Fruit fly (Drosophila melanogaster) whole organism, embryonic: ENCODE data around the gene CG11891.

Experiments
- CG1024 ChIP-seq: fragments of 200-800 bp; sonication (Bioruptor generic); IDR thresholded peaks from 2 replicates; pipeline ENCODE4 v1.3.6; 2022; ENCODE audit warnings: missing biosample characterization, missing genetic modification characterization
- CG10565 ChIP-seq: fragments of 200-800 bp; sonication (Bioruptor generic); optimal IDR thresholded peaks from 3 replicates; lab custom pipeline; 2016; ENCODE audit warnings: missing biosample characterization, mild to moderate bottlenecking, missing genetic modification characterization
- CG10979 ChIP-seq: fragments of 200-800 bp; sonication (Bioruptor generic); optimal IDR thresholded peaks from 2 replicates; lab custom pipeline; 2018; ENCODE audit warnings: missing biosample characterization, mild to moderate bottlenecking, missing genetic modification characterization, moderate library complexity
- CG11456 ChIP-seq: fragments of 200-800 bp; sonication (Bioruptor generic); IDR thresholded peaks from 3 replicates; pipeline ENCODE4 v1.3.6; 2022; ENCODE audit warnings: missing biosample characterization, missing genetic modification characterization
- CG13424 ChIP-seq: fragments of 200-800 bp; sonication (Bioruptor generic); optimal IDR thresholded peaks from 2 replicates; lab custom pipeline; 2019; ENCODE audit warnings: missing biosample characterization, mild to moderate bottlenecking, missing genetic modification characterization, moderate library complexity
- CG15011 ChIP-seq: fragments of 200-800 bp; sonication (Bioruptor generic); optimal IDR thresholded peaks from 3 replicates; lab custom pipeline; 2018; ENCODE audit warnings: missing biosample characterization, mild to moderate bottlenecking, missing genetic modification characterization
- CG17186 ChIP-seq: fragments of 200-800 bp; sonication (Bioruptor generic); optimal IDR thresholded peaks from 3 replicates; lab custom pipeline; 2017; ENCODE audit warnings: missing biosample characterization, missing genetic modification reagents, missing genetic modification characterization
- CG17385 ChIP-seq: fragments of 200-800 bp; sonication (Bioruptor generic); optimal IDR thresholded peaks from 3 replicates; lab custom pipeline; 2018; ENCODE audit warnings: missing biosample characterization, mild to moderate bottlenecking, missing genetic modification characterization
- CG17912 ChIP-seq: fragments of 200-800 bp; sonication (Bioruptor generic); optimal IDR thresholded peaks from 2 replicates; lab custom pipeline; 2018; ENCODE audit warnings: missing biosample characterization, mild to moderate bottlenecking, missing genetic modification characterization
- CG2712 ChIP-seq: fragments of 200-800 bp; optimal IDR thresholded peaks from 3 replicates; lab custom pipeline; 2019; ENCODE audit warnings: missing biosample characterization, mild to moderate bottlenecking, missing genetic modification characterization, moderate library complexity
- CG3065 ChIP-seq: fragments of 200-800 bp; sonication (Bioruptor generic); optimal IDR thresholded peaks from 2 replicates; lab custom pipeline; 2016; ENCODE audit warnings: missing biosample characterization, missing genetic modification characterization
- CG31441 ChIP-seq: fragments of 200-800 bp; sonication (Bioruptor generic); IDR thresholded peaks from 2 replicates; pipeline ENCODE4 v1.3.6; 2022; ENCODE audit warnings: missing biosample characterization, missing genetic modification characterization
- CG32767 ChIP-seq: fragments of 200-800 bp; sonication (Bioruptor generic); IDR thresholded peaks from 2 replicates; pipeline ENCODE4 v1.3.6; 2022; ENCODE audit warnings: missing biosample characterization, missing genetic modification characterization
- CG33557 ChIP-seq: fragments of 200-800 bp; sonication (Bioruptor generic); optimal IDR thresholded peaks from 2 replicates; lab custom pipeline; 2019; ENCODE audit warnings: missing biosample characterization, mild to moderate bottlenecking, missing genetic modification characterization, moderate library complexity
- CG34376 ChIP-seq: fragments of 200-800 bp; sonication (Bioruptor generic); optimal IDR thresholded peaks from 2 replicates; lab custom pipeline; 2018; ENCODE audit warnings: missing biosample characterization, mild to moderate bottlenecking, missing genetic modification characterization
- CG3995 ChIP-seq: fragments of 200-800 bp; sonication (Bioruptor generic); optimal IDR thresholded peaks from 3 replicates; lab custom pipeline; 2016; ENCODE audit warnings: missing biosample characterization, missing genetic modification characterization
- CG42726 ChIP-seq: fragments of 200-800 bp; sonication (Bioruptor generic); IDR thresholded peaks from 2 replicates; pipeline ENCODE4 v1.3.6; 2022; ENCODE audit warnings: missing biosample characterization, missing genetic modification characterization; ENCODE audit not compliant: partially characterized antibody
- CG5180 ChIP-seq: fragments of 200-800 bp; sonication (Bioruptor generic); optimal IDR thresholded peaks from 3 replicates; lab custom pipeline; 2017; ENCODE audit warnings: missing biosample characterization, missing genetic modification characterization, mild to moderate bottlenecking, moderate library complexity, missing genetic modification reagents
- CG6791 ChIP-seq: fragments of 200-800 bp; sonication (Bioruptor generic); IDR thresholded peaks from 3 replicates; pipeline ENCODE4 v1.3.6; 2022; ENCODE audit warnings: missing biosample characterization, missing genetic modification characterization; ENCODE audit not compliant: partially characterized antibody
- CG7372 ChIP-seq: fragments of 200-800 bp; sonication (Bioruptor generic); IDR thresholded peaks from 2 replicates; pipeline ENCODE4 v1.3.6; 2022; ENCODE audit warnings: missing biosample characterization, missing genetic modification characterization
- CG7745 ChIP-seq: fragments of 200-800 bp; sonication (Bioruptor generic); optimal IDR thresholded peaks from 2 replicates; lab custom pipeline; 2018; ENCODE audit warnings: missing biosample characterization, mild to moderate bottlenecking, missing genetic modification characterization, moderate library complexity
- CG7987 ChIP-seq: fragments of 200-800 bp; sonication (Bioruptor generic); optimal IDR thresholded peaks from 2 replicates; lab custom pipeline; 2018; ENCODE audit warnings: missing biosample characterization, mild to moderate bottlenecking, missing genetic modification characterization, moderate library complexity
- CG8281 ChIP-seq: fragments of 200-800 bp; sonication (Bioruptor generic); optimal IDR thresholded peaks from 2 replicates; lab custom pipeline; 2018; ENCODE audit warnings: missing biosample characterization, mild to moderate bottlenecking, missing genetic modification characterization, moderate library complexity
- CG8359 ChIP-seq: fragments of 200-800 bp; sonication (Bioruptor generic); optimal IDR thresholded peaks from 2 replicates; lab custom pipeline; 2017; ENCODE audit warnings: missing biosample characterization, mild to moderate bottlenecking, missing genetic modification characterization, borderline replicate concordance
- CG9797 ChIP-seq: fragments of 200-800 bp; sonication (Bioruptor generic); optimal IDR thresholded peaks from 3 replicates; lab custom pipeline; 2018; ENCODE audit warnings: missing biosample characterization, mild to moderate bottlenecking, missing genetic modification characterization
- CG9817 ChIP-seq: fragments of 200-800 bp; sonication (Bioruptor generic); optimal IDR thresholded peaks from 2 replicates; lab custom pipeline; 2018; ENCODE audit warnings: missing biosample characterization, mild to moderate bottlenecking, missing genetic modification characterization, moderate library complexity
- CrebB ChIP-seq: fragments of 200-800 bp; sonication (Bioruptor generic); optimal IDR thresholded peaks from 3 replicates; lab custom pipeline; 2018; ENCODE audit warnings: missing biosample characterization, mild to moderate bottlenecking, missing genetic modification characterization
- D ChIP-seq, 2 experiments: fragments of 200-800 bp in 1 of 2; fragments of >200 bp in 1 of 2; sonication (Bioruptor generic) in 1 of 2; optimal IDR thresholded peaks; 2 replicates in 1 of 2; 3 replicates in 1 of 2; lab custom pipeline; 2017; ENCODE audit warnings: mild to moderate bottlenecking in 1 of 2, missing biosample characterization in 1 of 2, missing genetic modification characterization in 1 of 2, missing genetic modification reagents in 1 of 2
- Dll ChIP-seq: fragments of 200-800 bp; sonication (Bioruptor generic); IDR thresholded peaks from 4 replicates; pipeline ENCODE4 v1.3.6; 2022; ENCODE audit warnings: missing biosample characterization, missing genetic modification characterization; ENCODE audit not compliant: partially characterized antibody
- Doc2 ChIP-seq: fragments of 200-800 bp; sonication (Bioruptor generic); IDR thresholded peaks from 2 replicates; pipeline ENCODE4 v1.3.6; 2022; ENCODE audit warnings: missing biosample characterization, missing genetic modification characterization
- ERR ChIP-seq: fragments of 200-800 bp; sonication (Bioruptor generic); optimal IDR thresholded peaks from 2 replicates; lab custom pipeline; 2016; ENCODE audit warnings: missing biosample characterization, missing genetic modification characterization
- Ets97D ChIP-seq: fragments of 200-800 bp; sonication (Bioruptor generic); optimal IDR thresholded peaks from 3 replicates; lab custom pipeline; 2016; ENCODE audit warnings: missing biosample characterization, missing genetic modification characterization
- Gug ChIP-seq: fragments of 200-800 bp; sonication (Bioruptor generic); IDR thresholded peaks from 4 replicates; pipeline ENCODE4 v1.3.6; 2022; ENCODE audit warnings: missing biosample characterization, missing genetic modification characterization
- H15 ChIP-seq: fragments of 200-800 bp; sonication (Bioruptor generic); IDR thresholded peaks from 3 replicates; pipeline ENCODE4 v1.3.6; 2022; ENCODE audit warnings: missing biosample characterization, missing genetic modification characterization
- Neu2 ChIP-seq: fragments of 200-800 bp; sonication (Bioruptor generic); optimal IDR thresholded peaks from 3 replicates; lab custom pipeline; 2016; ENCODE audit warnings: missing biosample characterization, missing genetic modification characterization, borderline replicate concordance
- Sry-δ ChIP-seq: fragments of 200-800 bp; sonication (Bioruptor generic); optimal IDR thresholded peaks from 2 replicates; lab custom pipeline; 2016; ENCODE audit warnings: missing biosample characterization, missing genetic modification characterization
- TFAM ChIP-seq: fragments of 200-800 bp; sonication (Bioruptor generic); optimal IDR thresholded peaks from 2 replicates; lab custom pipeline; 2017; ENCODE audit warnings: missing biosample characterization, missing genetic modification characterization, inconsistent platforms
- bigmax ChIP-seq: fragments of 200-800 bp; sonication (Bioruptor generic); optimal IDR thresholded peaks from 2 replicates; lab custom pipeline; 2018; ENCODE audit warnings: missing biosample characterization, mild to moderate bottlenecking, missing genetic modification characterization
- dm ChIP-seq: fragments of 200-800 bp; sonication (Bioruptor generic); optimal IDR thresholded peaks from 3 replicates; lab custom pipeline; 2016; ENCODE audit warnings: missing biosample characterization, missing genetic modification characterization
- fru ChIP-seq: fragments of >200 bp; optimal IDR thresholded peaks from 2 replicates; lab custom pipeline; 2017
- nau ChIP-seq: fragments of 200-800 bp; sonication (Bioruptor generic); optimal IDR thresholded peaks from 3 replicates; lab custom pipeline; 2017; ENCODE audit warnings: missing biosample characterization, mild to moderate bottlenecking, missing genetic modification characterization, missing genetic modification reagents
- row ChIP-seq: fragments of 200-800 bp; sonication (Bioruptor generic); IDR thresholded peaks from 3 replicates; pipeline ENCODE4 v1.3.6; 2022; ENCODE audit warnings: missing biosample characterization, missing genetic modification characterization
- trem ChIP-seq: fragments of 200-800 bp; optimal IDR thresholded peaks from 3 replicates; lab custom pipeline; 2019; ENCODE audit warnings: missing biosample characterization, mild to moderate bottlenecking, missing genetic modification characterization, moderate library complexity
- tup ChIP-seq: fragments of 200-800 bp; sonication (Bioruptor generic); optimal IDR thresholded peaks from 2 replicates; lab custom pipeline; 2016; ENCODE audit warnings: missing biosample characterization, mild to moderate bottlenecking, missing genetic modification characterization, moderate library complexity
- vfl ChIP-seq: fragments of 200-800 bp; sonication (Bioruptor generic); optimal IDR thresholded peaks from 2 replicates; lab custom pipeline; 2016; ENCODE audit warnings: missing biosample characterization, missing genetic modification characterization
- wdn ChIP-seq: fragments of 200-800 bp; sonication (Bioruptor generic); IDR thresholded peaks from 2 replicates; pipeline ENCODE4 v1.3.6; 2022; ENCODE audit warnings: missing biosample characterization, missing genetic modification characterization
- zfh2 ChIP-seq: fragments of 200-800 bp; sonication (Bioruptor generic); optimal IDR thresholded peaks from 2 replicates; lab custom pipeline; 2016; ENCODE audit warnings: missing biosample characterization, missing genetic modification characterization

The CG11891 gene

DNA sequence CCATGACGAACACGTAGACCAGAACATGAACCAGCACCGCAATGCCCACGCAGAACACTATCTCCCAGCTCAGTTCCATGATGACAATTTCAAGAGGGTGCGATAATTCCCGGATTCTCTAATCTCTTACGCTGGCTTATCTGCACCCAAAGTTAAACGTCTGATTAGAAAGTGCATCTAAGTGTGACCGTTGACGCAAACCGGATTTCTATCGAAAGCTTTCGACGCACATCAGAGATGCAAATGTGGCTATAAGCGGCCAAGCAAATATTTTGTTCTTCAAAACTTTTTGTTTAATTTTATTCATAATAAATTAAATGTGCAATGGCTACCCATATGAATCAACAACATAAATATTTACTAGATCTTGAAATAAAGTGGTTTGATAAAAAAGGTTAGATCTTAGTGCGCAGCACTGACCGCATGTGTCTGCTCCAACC, 7.7 kb upstream of the CG11891 start, which contains the start of the genes Kdsr and CG11858 (continued):
- TF ChIP-seq wdn (GFP tag; lab: Robert Waterston, UW): 0 out of 2 replicates have a peak, but pooled peaks have one; percentile 48
- TF ChIP-seq CG1024 (GFP tag; lab: Robert Waterston, UW): no peak

DNA sequence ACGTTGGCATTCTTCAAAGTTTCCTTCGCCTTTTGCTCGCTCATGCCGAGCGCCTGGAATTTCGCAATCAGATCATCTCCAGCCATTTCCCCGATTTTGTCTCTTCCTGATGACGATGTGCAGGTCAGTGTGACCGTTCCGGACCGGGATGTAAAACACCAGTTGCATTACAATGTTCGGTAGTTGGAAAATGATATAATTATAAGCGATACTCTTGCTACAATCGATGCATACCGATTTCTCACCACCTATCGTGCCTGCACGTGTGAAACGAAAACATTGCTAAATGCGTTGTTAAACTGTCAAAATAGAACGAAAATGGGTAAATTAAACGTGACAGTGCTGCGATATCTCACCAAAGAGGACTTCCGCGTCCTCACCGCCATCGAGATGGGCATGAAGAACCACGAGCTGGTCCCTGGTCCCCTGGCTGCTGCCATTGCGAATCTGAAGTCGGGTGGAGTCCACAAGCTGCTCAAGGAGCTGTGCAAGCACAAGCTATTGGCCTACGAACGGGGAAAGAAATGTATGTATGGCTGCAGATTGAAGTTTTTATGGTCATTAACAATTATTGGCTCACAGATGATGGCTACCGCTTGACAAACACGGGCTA, 4.3 kb upstream of the CG11891 start, which contains the start of the genes GlnRS and RIOK2:
Gene GlnRS (minus strand): TSS at position 133 of the 613 bp plus-strand sequence.
Gene RIOK2 (plus strand): TSS at position 256 of the 613 bp plus-strand sequence.
- no peak for TF ChIP-seq vfl (GFP tag; lab: Kevin White, UChicago)
- TF ChIP-seq CG34376: no peak
- TF ChIP-seq CG7987 (GFP tag; lab: Kevin White, UChicago): peak; percentile 49
- peak; percentile 27 for TF ChIP-seq zfh2 (GFP tag; lab: Kevin White, UChicago)
- TF ChIP-seq CG11456 (GFP tag; lab: Robert Waterston, UW): no peak
- no peak for TF ChIP-seq CG9817
- no peak for TF ChIP-seq CG7745 (tag; lab: Kevin White, UChicago)
- TF ChIP-seq Neu2 (GFP tag; lab: Kevin White, UChicago): peak; percentile 10
- peak; percentile 85 for TF ChIP-seq Ets97D
- TF ChIP-seq CG10565: no peak
- no peak for TF ChIP-seq CG8281 (tag; lab: Kevin White, UChicago)
- TF ChIP-seq CG3995 (GFP tag; lab: Kevin White, UChicago): peak; percentile 50
- TF ChIP-seq nau (GFP tag; lab: Kevin White, UChicago): no peak
- no peak for TF ChIP-seq Doc2 (GFP tag; lab: Robert Waterston, UW)
- peak; percentile 94 for TF ChIP-seq CG9797 (GFP tag; lab: Kevin White, UChicago)
- no peak for TF ChIP-seq CG17385 (GFP tag; lab: Kevin White, UChicago)
- no peak for TF ChIP-seq CG7372 (GFP tag; lab: Robert Waterston, UW)
- TF ChIP-seq tup (GFP tag; lab: Kevin White, UChicago): no peak
- peak; percentile 84 for TF ChIP-seq Sry-δ
- peak; percentile 48 for TF ChIP-seq CG2712 (tag; lab: Kevin White, UChicago)
- TF ChIP-seq CG33557 (GFP tag; lab: Kevin White, UChicago): no peak
- TF ChIP-seq row (GFP tag; lab: Robert Waterston, UW): peak; percentile 74
- peak; percentile 11 for TF ChIP-seq CrebB (tag; lab: Kevin White, UChicago)
- peak; percentile 99 for TF ChIP-seq dm (GFP tag; lab: Kevin White, UChicago)
- peak; percentile 95 for TF ChIP-seq Dll (GFP tag; lab: Robert Waterston, UW)
- no peak for TF ChIP-seq fru (lab: Kevin White, UChicago)
- peak; percentile 35 for TF ChIP-seq ERR (GFP tag; lab: Kevin White, UChicago)
- TF ChIP-seq CG17186: peak; percentile 77
- TF ChIP-seq CG15011: no peak
- TF ChIP-seq TFAM (GFP tag; lab: Kevin White, UChicago): no peak
- peak; percentile 14 for TF ChIP-seq CG13424 (tag; lab: Kevin White, UChicago)
- TF ChIP-seq H15: no peak
- peak; percentile 55 for TF ChIP-seq bigmax (GFP tag; lab: Kevin White, UChicago)
- TF ChIP-seq CG31441 (GFP tag; lab: Robert Waterston, UW): no peak
- no peak for TF ChIP-seq CG32767 (GFP tag; lab: Robert Waterston, UW)
- TF ChIP-seq CG42726 (GFP tag; lab: Robert Waterston, UW): peak; percentile 91
- no peak for TF ChIP-seq CG3065 (GFP tag; lab: Kevin White, UChicago)
- peak; percentile 54 for TF ChIP-seq CG17912
- peak; percentile 1 for TF ChIP-seq CG10979 (tag; lab: Kevin White, UChicago)
- TF ChIP-seq CG5180 (GFP tag; lab: Kevin White, UChicago): no peak
- TF ChIP-seq Gug (GFP tag; lab: Robert Waterston, UW): no peak
- no peak for TF ChIP-seq CG8359 (GFP tag; lab: Kevin White, UChicago)
- peak; percentile 24 for TF ChIP-seq D (optimal IDR thresholded peaks at IDR 0.05; lab: Kevin White, UChicago)
- no peak for TF ChIP-seq D (GFP tag; optimal IDR thresholded peaks at IDR 0.05; lab: Kevin White, UChicago)
- peak; percentile 97 for TF ChIP-seq CG6791
- TF ChIP-seq trem (tag; lab: Kevin White, UChicago): peak; percentile 81
